Fruit fly (Drosophila melanogaster): ENCODE data around the gene CG4022.

Gene CG4022

DNA sequence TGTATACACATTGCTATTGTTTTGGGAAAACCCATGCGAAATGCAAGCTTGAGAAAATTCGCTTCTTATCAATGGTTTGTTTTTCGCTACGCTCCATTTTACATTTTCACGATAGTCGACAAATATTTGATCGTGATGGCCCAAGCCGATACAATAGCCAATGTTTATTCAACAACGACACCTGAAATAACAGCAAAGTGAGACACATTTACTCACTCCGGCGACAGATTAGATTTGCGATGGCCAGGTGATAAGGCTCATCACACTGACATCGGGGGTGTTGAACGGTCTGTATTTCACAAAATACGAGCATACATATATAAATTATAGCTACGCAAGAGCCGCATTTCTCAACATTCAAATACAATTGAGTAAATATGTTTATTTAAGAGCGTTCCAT, 13.5 kb downstream of the CG4022 start (continued):
- TF ChIP-seq NFAT (GFP tag; IDR thresholded peaks at IDR 0.05) = no peak
- peak; percentile 89 for TF ChIP-seq CG15514 (GFP tag; optimal IDR thresholded peaks at IDR 0.05)
- peak; percentile 35 for TF ChIP-seq CG18476 (GFP tag; optimal IDR thresholded peaks at IDR 0.05)
- peak; percentile 24 for TF ChIP-seq CG4424 (GFP tag; optimal IDR thresholded peaks at IDR 0.05)
- peak in 1 of 2 experiments; percentile 67 for TF ChIP-seq dpn (GFP tag; optimal IDR thresholded peaks at IDR 0.05)
- TF ChIP-seq seq (GFP tag; IDR thresholded peaks at IDR 0.05) = peak; percentile 35; the same call in 1 of the 2 replicates
- TF ChIP-seq Blimp-1 (GFP tag; optimal IDR thresholded peaks at IDR 0.05) = peak; percentile 58
- no peak for TF ChIP-seq Ravus (GFP tag; IDR thresholded peaks at IDR 0.05)
- TF ChIP-seq GATAe (GFP tag; conservative IDR thresholded peaks at IDR 0.05) = peak; percentile 23; the same call in 1 of the 2 replicates
- TF ChIP-seq bcd (GFP tag; optimal IDR thresholded peaks at IDR 0.05) = peak; percentile 65
- no peak for TF ChIP-seq MESR4 (GFP tag; optimal IDR thresholded peaks at IDR 0.05)
- TF ChIP-seq kay (GFP tag; optimal IDR thresholded peaks at IDR 0.05) = peak; percentile 12
- peak; percentile 16 for TF ChIP-seq zfh2 (GFP tag; optimal IDR thresholded peaks at IDR 0.05)
- peak; percentile 50 for TF ChIP-seq Jarid2 (GFP tag; optimal IDR thresholded peaks at IDR 0.05)
- no peak for TF ChIP-seq CG10462 (GFP tag; optimal IDR thresholded peaks at IDR 0.05)
- TF ChIP-seq peb (GFP tag; IDR thresholded peaks at IDR 0.05) = no peak
- peak; percentile 22 for TF ChIP-seq Nf-YC (tag; optimal IDR thresholded peaks at IDR 0.05)
- no peak for TF ChIP-seq corto (GFP tag; optimal IDR thresholded peaks at IDR 0.05)
- TF ChIP-seq sima (GFP tag; optimal IDR thresholded peaks at IDR 0.05) = no peak
- TF ChIP-seq aop (GFP tag; IDR thresholded peaks at IDR 0.05) = no peak
- 0 out of 2 replicates have a peak, but pooled peaks have one; percentile 48 for TF ChIP-seq CG16779 (GFP tag; IDR thresholded peaks at IDR 0.05)
- TF ChIP-seq chn (GFP tag; optimal IDR thresholded peaks at IDR 0.05) = no peak
- peak; percentile 68 for TF ChIP-seq mam (GFP tag; optimal IDR thresholded peaks at IDR 0.05)
- peak; percentile 15; the same call in 1 of the 3 replicates for TF ChIP-seq B-H1 (GFP tag; IDR thresholded peaks at IDR 0.05)
- TF ChIP-seq CG1832 (GFP tag; optimal IDR thresholded peaks at IDR 0.05) = no peak
- TF ChIP-seq CG1529 (GFP tag; optimal IDR thresholded peaks at IDR 0.05) = no peak
- no peak for TF ChIP-seq BEAF-32 (GFP tag; optimal IDR thresholded peaks at IDR 0.05)
- no peak for TF ChIP-seq Dip2 (GFP tag; IDR thresholded peaks at IDR 0.05)
- TF ChIP-seq CG1233 (GFP tag; optimal IDR thresholded peaks at IDR 0.05) = peak; percentile 75
- no peak for TF ChIP-seq CG4282 (GFP tag; optimal IDR thresholded peaks at IDR 0.05)
- no peak; the same call in 2 of the 3 replicates for TF ChIP-seq C15 (GFP tag; IDR thresholded peaks at IDR 0.05)
- TF ChIP-seq hth (optimal IDR thresholded peaks at IDR 0.05) = no peak
- peak; percentile 31 for TF ChIP-seq CG7786 (GFP tag; optimal IDR thresholded peaks at IDR 0.05)
- TF ChIP-seq CG10274 (GFP tag; optimal IDR thresholded peaks at IDR 0.05) = peak; percentile 68
- peak in 1 of 2 experiments; percentile 1 for TF ChIP-seq chif (GFP tag; optimal IDR thresholded peaks at IDR 0.05)
- no peak for TF ChIP-seq Doc3 (GFP tag; IDR thresholded peaks at IDR 0.05; ENCODE audit: partially characterized antibody)
- peak; percentile 11 for TF ChIP-seq CG2116 (GFP tag; optimal IDR thresholded peaks at IDR 0.05)
- TF ChIP-seq Atf-2 (GFP tag; optimal IDR thresholded peaks at IDR 0.05) = no peak
- peak; percentile 83 for TF ChIP-seq Vsx1 (GFP tag; optimal IDR thresholded peaks at IDR 0.05)
- TF ChIP-seq CG18619 (GFP tag; optimal IDR thresholded peaks at IDR 0.05) = peak; percentile 52
- peak; percentile 69 for TF ChIP-seq CG5180 (GFP tag; optimal IDR thresholded peaks at IDR 0.05)
- TF ChIP-seq CG10209 (GFP tag; optimal IDR thresholded peaks at IDR 0.05) = peak; percentile 66
- TF ChIP-seq so (GFP tag; IDR thresholded peaks at IDR 0.05) = peak; percentile 55; the same call in 2 of the 3 replicates
- no peak for TF ChIP-seq CG42726 (GFP tag; IDR thresholded peaks at IDR 0.05; ENCODE audit: partially characterized antibody)
- no peak for TF ChIP-seq CG14667 (GFP tag; IDR thresholded peaks at IDR 0.05)
- TF ChIP-seq ATbp (GFP tag; optimal IDR thresholded peaks at IDR 0.05) = peak; percentile 72
- peak; percentile 5; the same call in 1 of the 3 replicates for TF ChIP-seq CG3726 (GFP tag; IDR thresholded peaks at IDR 0.05)
- peak; percentile 39 for TF ChIP-seq CG13424 (tag; optimal IDR thresholded peaks at IDR 0.05)
- no peak for TF ChIP-seq Dp (GFP tag; optimal IDR thresholded peaks at IDR 0.05)
- no peak for TF ChIP-seq tll (GFP tag; optimal IDR thresholded peaks at IDR 0.05)

Measured in whole organism, embryonic.